Worm (Caenorhabditis elegans) whole organism, L3 larva: ENCODE data around the gene kin-5.

Source experiments
- R02D3.7 ChIP-seq: fragments of 150-350 bp; optimal IDR thresholded peaks from 2 replicates; lab custom pipeline; 2014; ENCODE audit warnings: missing biosample characterization, missing genetic modification characterization
- ZK546.5 ChIP-seq: sonication (generic microtip); optimal IDR thresholded peaks from 2 replicates; lab custom pipeline; 2017; ENCODE audit warnings: missing biosample characterization, missing genetic modification characterization
- aly-2 ChIP-seq: fragments of 150-350 bp; optimal IDR thresholded peaks from 2 replicates; lab custom pipeline; 2014; ENCODE audit warnings: missing biosample characterization, missing genetic modification characterization
- ama-1 ChIP-seq: fragments of 150-350 bp; optimal IDR thresholded peaks from 2 replicates; lab custom pipeline; 2018
- ceh-16 ChIP-seq: sonication (generic microtip); optimal IDR thresholded peaks from 2 replicates; lab custom pipeline; 2017; ENCODE audit warnings: missing biosample characterization, missing genetic modification characterization
- ceh-28 ChIP-seq: fragments of 150-350 bp; optimal IDR thresholded peaks from 2 replicates; lab custom pipeline; 2014; ENCODE audit warnings: missing biosample characterization, missing genetic modification reagents, missing genetic modification characterization
- ceh-82 ChIP-seq: fragments of 150-350 bp; optimal IDR thresholded peaks from 2 replicates; lab custom pipeline; 2014; ENCODE audit warnings: missing biosample characterization, missing genetic modification characterization
- ceh-9 ChIP-seq: sonication (generic microtip); optimal IDR thresholded peaks from 2 replicates; lab custom pipeline; 2018; ENCODE audit warnings: missing biosample characterization, missing genetic modification characterization
- daf-12 ChIP-seq: fragments of 150-350 bp; optimal IDR thresholded peaks from 2 replicates; lab custom pipeline; 2014; ENCODE audit warnings: missing biosample characterization, missing genetic modification reagents, missing genetic modification characterization
- egl-27 ChIP-seq: sonication (generic microtip); optimal IDR thresholded peaks from 4 replicates; lab custom pipeline; 2017; ENCODE audit warnings: missing biosample characterization, missing genetic modification reagents, missing genetic modification characterization
- egl-5 ChIP-seq: fragments of 150-350 bp; optimal IDR thresholded peaks from 2 replicates; lab custom pipeline; 2017; ENCODE audit warnings: missing biosample characterization, missing genetic modification reagents, missing genetic modification characterization, inconsistent platforms
- elt-2 ChIP-seq: sonication (generic microtip); optimal IDR thresholded peaks from 2 replicates; lab custom pipeline; 2016; ENCODE audit warnings: missing genetic modification reagents, mild to moderate bottlenecking, missing genetic modification characterization, missing compliant biosample characterization
- eor-1 ChIP-seq, 2 experiments: fragments of 150-350 bp; optimal IDR thresholded peaks; 2 replicates each; lab custom pipeline; 2014 to 2018; ENCODE audit warnings: missing biosample characterization in 2 of 2, missing genetic modification characterization in 2 of 2
- fkh-10 ChIP-seq: sonication (generic microtip); optimal IDR thresholded peaks from 2 replicates; lab custom pipeline; 2017; ENCODE audit warnings: missing biosample characterization, missing genetic modification reagents, missing genetic modification characterization
- fos-1 ChIP-seq: fragments of 150-350 bp; optimal IDR thresholded peaks from 2 replicates; lab custom pipeline; 2014; ENCODE audit warnings: missing biosample characterization, missing genetic modification characterization
- hmg-11 ChIP-seq: sonication (generic microtip); optimal IDR thresholded peaks from 2 replicates; lab custom pipeline; 2016; ENCODE audit warnings: missing genetic modification characterization, missing compliant biosample characterization
- jun-1 ChIP-seq: fragments of 150-350 bp; optimal IDR thresholded peaks from 2 replicates; lab custom pipeline; 2014; ENCODE audit warnings: missing biosample characterization, missing genetic modification reagents, missing genetic modification characterization
- lin-15B ChIP-seq: fragments of 150-350 bp; optimal IDR thresholded peaks from 2 replicates; lab custom pipeline; 2014; ENCODE audit warnings: missing biosample characterization, missing genetic modification characterization
- lin-39 ChIP-seq: fragments of 150-350 bp; optimal IDR thresholded peaks from 2 replicates; lab custom pipeline; 2018; ENCODE audit warnings: missing biosample characterization, missing genetic modification reagents, missing genetic modification characterization
- lsy-12 ChIP-seq: sonication (generic microtip); optimal IDR thresholded peaks from 2 replicates; lab custom pipeline; 2016; ENCODE audit warnings: mild to moderate bottlenecking, missing genetic modification characterization, missing compliant biosample characterization
- mdl-1 ChIP-seq: fragments of 150-350 bp; optimal IDR thresholded peaks from 2 replicates; lab custom pipeline; 2014; ENCODE audit warnings: missing biosample characterization, missing genetic modification characterization
- mml-1 ChIP-seq: fragments of 150-350 bp; sonication (generic microtip); optimal IDR thresholded peaks from 3 replicates; lab custom pipeline; 2014; ENCODE audit warnings: missing biosample characterization, missing genetic modification characterization
- nfya-1 ChIP-seq: sonication (generic microtip); optimal IDR thresholded peaks from 2 replicates; lab custom pipeline; 2017; ENCODE audit warnings: missing genetic modification characterization, mild to moderate bottlenecking, missing compliant biosample characterization, antibody characterized with exemption, moderate library complexity; ENCODE audit not compliant: insufficient read depth
- nhr-11 ChIP-seq: fragments of 150-350 bp; optimal IDR thresholded peaks from 2 replicates; lab custom pipeline; 2014; ENCODE audit warnings: missing biosample characterization, missing genetic modification characterization
- nhr-12 ChIP-seq: fragments of 150-350 bp; optimal IDR thresholded peaks from 2 replicates; lab custom pipeline; 2014; ENCODE audit warnings: missing biosample characterization, missing genetic modification characterization
- nhr-23 ChIP-seq: fragments of 150-350 bp; optimal IDR thresholded peaks from 2 replicates; lab custom pipeline; 2014; ENCODE audit warnings: missing biosample characterization, missing genetic modification reagents, missing genetic modification characterization
- nhr-237 ChIP-seq: fragments of 150-350 bp; optimal IDR thresholded peaks from 2 replicates; lab custom pipeline; 2014; ENCODE audit warnings: missing biosample characterization, missing genetic modification characterization
- nhr-25 ChIP-seq: sonication (generic microtip); optimal IDR thresholded peaks from 2 replicates; lab custom pipeline; 2017; ENCODE audit warnings: missing biosample characterization, missing genetic modification characterization
- nhr-28 ChIP-seq: fragments of 150-350 bp; optimal IDR thresholded peaks from 2 replicates; lab custom pipeline; 2014; ENCODE audit warnings: missing biosample characterization, missing genetic modification characterization
- nhr-43 ChIP-seq: sonication (generic microtip); optimal IDR thresholded peaks from 2 replicates; lab custom pipeline; 2016; ENCODE audit warnings: mild to moderate bottlenecking, missing genetic modification characterization, missing compliant biosample characterization; ENCODE audit not compliant: poor library complexity, severe bottlenecking
- nhr-76 ChIP-seq: fragments of 150-350 bp; sonication (generic microtip); optimal IDR thresholded peaks from 5 replicates; lab custom pipeline; 2014; ENCODE audit warnings: missing biosample characterization, missing genetic modification characterization
- nhr-77 ChIP-seq: fragments of 150-350 bp; optimal IDR thresholded peaks from 2 replicates; lab custom pipeline; 2014; ENCODE audit warnings: missing biosample characterization, missing genetic modification characterization
- pha-4 ChIP-seq: fragments of 150-350 bp; optimal IDR thresholded peaks from 2 replicates; lab custom pipeline; 2014; ENCODE audit warnings: missing biosample characterization, missing genetic modification reagents, missing genetic modification characterization
- pqm-1 ChIP-seq: fragments of 150-350 bp; optimal IDR thresholded peaks from 2 replicates; lab custom pipeline; 2017; ENCODE audit warnings: missing biosample characterization, missing genetic modification characterization, inconsistent platforms
- sea-2 ChIP-seq: fragments of 150-350 bp; sonication (generic microtip); optimal IDR thresholded peaks from 4 replicates; lab custom pipeline; 2014; ENCODE audit warnings: missing biosample characterization, missing genetic modification reagents, missing genetic modification characterization
- skn-1 ChIP-seq: fragments of 150-350 bp; optimal IDR thresholded peaks from 2 replicates; lab custom pipeline; 2014; ENCODE audit warnings: missing biosample characterization, missing genetic modification characterization
- snpc-4 ChIP-seq: fragments of 150-350 bp; optimal IDR thresholded peaks from 2 replicates; lab custom pipeline; 2014; ENCODE audit warnings: missing biosample characterization, missing genetic modification characterization
- tbx-2 ChIP-seq: sonication (generic microtip); optimal IDR thresholded peaks from 2 replicates; lab custom pipeline; 2016; ENCODE audit warnings: mild to moderate bottlenecking, missing genetic modification characterization, missing compliant biosample characterization
- unc-62 ChIP-seq: fragments of 150-350 bp; sonication (generic microtip); optimal IDR thresholded peaks from 4 replicates; lab custom pipeline; 2014; ENCODE audit warnings: missing biosample characterization, missing genetic modification reagents, missing genetic modification characterization
- zag-1 ChIP-seq: fragments of 150-350 bp; optimal IDR thresholded peaks from 2 replicates; lab custom pipeline; 2014; ENCODE audit warnings: missing biosample characterization, missing genetic modification characterization
- ztf-11 ChIP-seq: fragments of 150-350 bp; optimal IDR thresholded peaks from 2 replicates; lab custom pipeline; 2014; ENCODE audit warnings: missing biosample characterization, missing genetic modification characterization
- ztf-4 ChIP-seq: fragments of 150-350 bp; optimal IDR thresholded peaks from 2 replicates; lab custom pipeline; 2014; ENCODE audit warnings: missing biosample characterization, missing genetic modification characterization

Gene kin-5

DNA sequence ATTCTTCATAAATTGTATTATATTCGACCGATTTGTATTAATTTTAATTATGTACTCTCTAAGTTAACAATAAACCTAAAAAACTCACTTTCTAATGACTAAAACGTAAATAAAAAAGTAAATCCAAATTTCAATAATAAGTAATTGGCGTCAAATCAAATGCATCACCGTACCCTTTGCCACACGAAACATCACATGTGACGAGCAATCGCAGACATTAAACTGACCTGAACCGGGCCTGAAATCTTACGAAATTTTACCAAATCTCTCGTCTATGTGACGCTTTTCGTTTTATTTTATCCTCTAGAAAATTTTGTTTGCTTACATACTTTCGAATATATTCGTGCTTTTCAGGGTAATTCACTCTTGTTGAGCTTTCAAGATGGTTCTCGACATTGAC lies 34.4 kb upstream of the kin-5 start, which contains the start of the genes C47E12.2 and sars-1:
TSS of gene C47E12.2 (minus strand) at position 131 of the 400 bp plus-strand sequence.
TSS of gene sars-1 (plus strand) at position 355 of the 400 bp plus-strand sequence.
- TF ChIP-seq ceh-16 (no peak), nfya-1 (tag; lab: Kevin White, UChicago) (peak; percentile 48), egl-5 (peak; percentile 4), pha-4 (tag; lab: Kevin White, UChicago) (peak; percentile 49), aly-2 (tag; lab: Kevin White, UChicago) (no peak), lin-15B (peak; percentile 43), hmg-11 (tag; lab: Kevin White, UChicago) (peak; percentile 42)

ce11 chrIV:10001748-10002147 lies 32.8 kb upstream of the kin-5 start, which contains the start of gene C47E12.3:
TSS of gene C47E12.3 (minus strand) at chrIV:10001848.
- no peak for TF ChIP-seq unc-62 (GFP tag; lab: Kevin White, UChicago)
- TF ChIP-seq nfya-1 (tag; lab: Kevin White, UChicago), result no peak
- no peak for TF ChIP-seq ZK546.5 (tag; lab: Kevin White, UChicago)
- TF ChIP-seq egl-27 (tag; lab: Kevin White, UChicago), result no peak
- no peak for TF ChIP-seq nhr-77
- TF ChIP-seq nhr-25 (tag; lab: Kevin White, UChicago), result no peak
- TF ChIP-seq snpc-4 (tag; lab: Kevin White, UChicago), result no peak
- TF ChIP-seq egl-5, result no peak
- no peak for TF ChIP-seq hmg-11 (tag; lab: Kevin White, UChicago)
- no peak for TF ChIP-seq sea-2
- no peak for TF ChIP-seq ceh-9
- TF ChIP-seq skn-1 (tag; lab: Kevin White, UChicago), result no peak
- no peak for TF ChIP-seq ceh-82 (tag; lab: Kevin White, UChicago)
- TF ChIP-seq fos-1 (tag; lab: Kevin White, UChicago), result no peak
- TF ChIP-seq nhr-237 (tag; lab: Kevin White, UChicago), result no peak
- no peak for TF ChIP-seq ztf-11
- TF ChIP-seq mdl-1 (tag; lab: Kevin White, UChicago), result no peak
- no peak for TF ChIP-seq pqm-1 (tag; lab: Kevin White, UChicago)
- TF ChIP-seq nhr-23, result no peak

DNA sequence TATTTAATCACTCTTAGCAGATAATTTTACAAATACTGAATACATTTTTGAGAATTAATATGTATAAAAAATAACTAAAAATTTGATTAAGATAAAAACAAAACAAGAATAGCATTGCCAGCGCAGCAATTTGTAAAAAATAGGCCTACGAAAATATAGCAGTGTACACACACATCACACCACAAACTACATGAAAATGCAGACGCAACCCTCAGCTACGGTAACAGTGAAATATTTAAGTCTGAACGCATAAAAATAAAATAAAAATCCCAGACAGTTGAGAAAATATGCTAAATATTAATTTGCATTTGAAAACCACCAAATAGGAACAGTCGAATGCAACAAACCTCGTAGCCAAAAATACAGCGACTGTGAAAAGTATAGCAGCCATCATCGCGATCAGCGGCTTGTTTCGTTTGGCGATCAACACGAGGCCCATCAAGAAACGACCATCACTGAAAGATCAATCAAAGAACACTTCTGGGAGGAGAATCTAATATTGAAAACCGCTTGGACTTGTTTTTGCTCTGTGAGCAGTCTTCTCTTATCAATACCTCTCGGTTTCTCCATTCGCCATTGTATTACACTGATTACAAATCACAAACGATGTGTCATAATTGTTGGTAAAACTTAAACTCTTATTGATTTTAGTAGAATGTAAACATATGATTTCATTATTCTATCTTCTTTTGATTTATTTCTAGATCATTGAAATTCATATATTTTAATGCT lies 29.7 kb upstream of the kin-5 start, which contains the start of gene pyp-1:
TSS of gene pyp-1 (minus strand) at position 439 of the 732 bp plus-strand sequence.
- TF ChIP-seq nfya-1 (tag; lab: Kevin White, UChicago), result peak; percentile 15
- TF ChIP-seq nhr-43 (tag; lab: Kevin White, UChicago), result no peak
- peak; percentile 74 for TF ChIP-seq elt-2 (tag; lab: Kevin White, UChicago)
- TF ChIP-seq nhr-237 (tag; lab: Kevin White, UChicago), result no peak
- TF ChIP-seq aly-2 (tag; lab: Kevin White, UChicago), result no peak
- TF ChIP-seq ceh-28, result peak; percentile 40
- peak; percentile 21 for TF ChIP-seq jun-1 (tag; lab: Kevin White, UChicago)
- TF ChIP-seq nhr-76, result no peak
- peak; percentile 7 for TF ChIP-seq snpc-4 (tag; lab: Kevin White, UChicago)
- peak; percentile 25 for TF ChIP-seq lin-39
- TF ChIP-seq pqm-1 (tag; lab: Kevin White, UChicago), result peak; percentile 83
- TF ChIP-seq pha-4 (tag; lab: Kevin White, UChicago), result peak; percentile 75
- no peak for TF ChIP-seq nhr-11 (tag; lab: Kevin White, UChicago)
- peak; percentile 19 for TF ChIP-seq ama-1 (lab: Kevin White, UChicago)

DNA sequence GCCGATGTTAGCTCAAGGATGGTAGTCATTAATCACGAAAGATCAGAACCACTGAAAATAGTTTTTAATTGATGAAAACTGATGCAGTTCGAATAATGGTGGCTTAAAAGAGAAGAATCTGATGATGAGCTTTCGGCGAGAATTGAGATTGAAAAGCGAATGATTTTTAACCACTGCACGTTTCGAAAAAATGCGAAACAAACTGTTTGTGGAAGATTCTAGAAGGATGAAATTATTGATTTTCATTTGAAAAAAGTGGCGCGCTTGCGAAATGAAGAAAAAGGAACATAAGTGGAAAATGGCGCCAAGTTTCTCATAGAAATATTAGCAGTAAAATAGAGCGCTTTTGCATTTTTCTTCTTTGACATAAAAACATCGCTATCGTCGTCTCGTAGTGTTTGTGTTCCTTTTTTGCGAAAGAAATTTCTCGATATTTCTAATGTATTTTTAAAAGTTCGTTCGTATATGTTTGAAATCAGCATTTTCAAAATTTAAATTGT lies 26.0 kb upstream of the kin-5 start, which contains the start of gene uba-1:
TSS of gene uba-1 (minus strand) at position 51 of the 500 bp plus-strand sequence.
- TF ChIP-seq lsy-12 (tag; lab: Kevin White, UChicago), result peak; percentile 46
- no peak for TF ChIP-seq daf-12 (tag; lab: Kevin White, UChicago)
- TF ChIP-seq R02D3.7, result no peak
- TF ChIP-seq ama-1 (lab: Kevin White, UChicago), result peak; percentile 81
- TF ChIP-seq egl-27 (tag; lab: Kevin White, UChicago), result no peak
- TF ChIP-seq skn-1 (tag; lab: Kevin White, UChicago), result no peak
- TF ChIP-seq egl-5, result no peak
- TF ChIP-seq tbx-2, result peak; percentile 6
- no peak for TF ChIP-seq aly-2 (tag; lab: Kevin White, UChicago)
- no peak for TF ChIP-seq fkh-10
- TF ChIP-seq ceh-28, result peak; percentile 37
- TF ChIP-seq nhr-77, result no peak
- TF ChIP-seq fos-1 (tag; lab: Kevin White, UChicago), result no peak
- TF ChIP-seq nfya-1 (tag; lab: Kevin White, UChicago), result peak; percentile 7
- peak; percentile 46 for TF ChIP-seq elt-2 (tag; lab: Kevin White, UChicago)
- no peak for TF ChIP-seq nhr-28
- TF ChIP-seq mdl-1 (tag; lab: Kevin White, UChicago), result no peak
- TF ChIP-seq nhr-11 (tag; lab: Kevin White, UChicago), result no peak
- TF ChIP-seq nhr-12 (tag; lab: Kevin White, UChicago), result no peak
- TF ChIP-seq ztf-4 (tag; lab: Kevin White, UChicago), result peak; percentile 49
- TF ChIP-seq zag-1 (tag; lab: Kevin White, UChicago), result no peak
- TF ChIP-seq ceh-82 (tag; lab: Kevin White, UChicago), result no peak
- TF ChIP-seq eor-1 (tag; optimal IDR thresholded peaks at IDR 0.05; lab: Kevin White, UChicago), result no peak
- TF ChIP-seq nhr-237 (tag; lab: Kevin White, UChicago), result no peak
- no peak for TF ChIP-seq ztf-11
- peak; percentile 4 for TF ChIP-seq lin-39
- TF ChIP-seq pha-4 (tag; lab: Kevin White, UChicago), result peak; percentile 26
- TF ChIP-seq unc-62 (GFP tag; lab: Kevin White, UChicago), result no peak
- TF ChIP-seq mml-1 (tag; lab: Kevin White, UChicago), result no peak
